Fruit fly (Drosophila melanogaster): ENCODE measurements around the gene Hmgcr.

Hmgcr gene

dm6 chr3R:23704383-23705033 lies 28.6 kb upstream of the Hmgcr start, which contains the start of gene Gba1b (continued):
- TF ChIP-seq Atf6 (GFP tag; IDR thresholded peaks at IDR 0.05) (no peak), CG7357 (GFP tag; IDR thresholded peaks at IDR 0.05) (no peak), kay (GFP tag; optimal IDR thresholded peaks at IDR 0.05) (no peak), CG4404 (GFP tag; IDR thresholded peaks at IDR 0.05) (no peak), maf-S (GFP tag; optimal IDR thresholded peaks at IDR 0.05) (no peak), CG6175 (GFP tag; IDR thresholded peaks at IDR 0.05) (no peak), CG7987 (GFP tag; optimal IDR thresholded peaks at IDR 0.05) (no peak), Fer2 (tag; optimal IDR thresholded peaks at IDR 0.05) (no peak), Med (GFP tag) (peak; percentile 63), CHES-1-like (GFP tag; optimal IDR thresholded peaks at IDR 0.05) (no peak), z (GFP tag; IDR thresholded peaks at IDR 0.05) (peak; percentile 89), Dll (GFP tag; IDR thresholded peaks at IDR 0.05; ENCODE audit: partially characterized antibody) (no peak), Dp (GFP tag; optimal IDR thresholded peaks at IDR 0.05) (no peak), Atf3 (GFP tag; optimal IDR thresholded peaks at IDR 0.05) (no peak), Pdp1 (GFP tag; optimal IDR thresholded peaks at IDR 0.05) (peak in 1 of 2 experiments; percentile 84), pb (GFP tag; optimal IDR thresholded peaks at IDR 0.05) (no peak), dmrt99B (tag; optimal IDR thresholded peaks at IDR 0.05) (no peak), sug (tag; optimal IDR thresholded peaks at IDR 0.05) (no peak), Neu2 (GFP tag; optimal IDR thresholded peaks at IDR 0.05; ENCODE audit: borderline replicate concordance) (no peak), Mad (GFP tag; optimal IDR thresholded peaks at IDR 0.05) (no peak), CG2116 (GFP tag; optimal IDR thresholded peaks at IDR 0.05) (no peak), wdn (GFP tag; IDR thresholded peaks at IDR 0.05) (no peak), HmgD (GFP tag; optimal IDR thresholded peaks at IDR 0.05) (no peak), CG17361 (GFP tag; IDR thresholded peaks at IDR 0.05) (no peak), CG8765 (GFP tag; IDR thresholded peaks at IDR 0.05) (no peak), CG15479 (GFP tag; optimal IDR thresholded peaks at IDR 0.05) (peak; percentile 49), CG17328 (GFP tag; IDR thresholded peaks at IDR 0.05) (no peak), gcm (GFP tag; optimal IDR thresholded peaks at IDR 0.05) (no peak), lilli (GFP tag; optimal IDR thresholded peaks at IDR 0.05) (no peak), ssp (GFP tag; IDR thresholded peaks at IDR 0.05) (no peak), D19A (tag; optimal IDR thresholded peaks at IDR 0.05) (peak; percentile 38), CG33213 (GFP tag; optimal IDR thresholded peaks at IDR 0.05) (no peak), C15 (GFP tag; IDR thresholded peaks at IDR 0.05) (no peak), sisA (GFP tag; IDR thresholded peaks at IDR 0.05) (no peak), mam (GFP tag; optimal IDR thresholded peaks at IDR 0.05) (no peak), CG12942 (GFP tag; optimal IDR thresholded peaks at IDR 0.05) (no peak), CG3847 (GFP tag; IDR thresholded peaks at IDR 0.05) (no peak), seq (GFP tag; IDR thresholded peaks at IDR 0.05) (no peak), CG13624 (GFP tag; optimal IDR thresholded peaks at IDR 0.05) (no peak), Taf1 (GFP tag; IDR thresholded peaks at IDR 0.05) (no peak), prd (optimal IDR thresholded peaks at IDR 0.05) (no peak), prd (GFP tag; IDR thresholded peaks at IDR 0.05) (no peak; the same call in 2 of the 3 replicates), sc (optimal IDR thresholded peaks at IDR 0.05) (no peak), sc (GFP tag; optimal IDR thresholded peaks at IDR 0.05) (no peak), CG3838 (GFP tag; optimal IDR thresholded peaks at IDR 0.05) (no peak), CG13287 (GFP tag; IDR thresholded peaks at IDR 0.05; ENCODE audit: partially characterized antibody) (no peak), Gsc (GFP tag; IDR thresholded peaks at IDR 0.05) (no peak), toy (GFP tag; IDR thresholded peaks at IDR 0.05) (no peak), Lhr (GFP tag; optimal IDR thresholded peaks at IDR 0.05) (no peak), sima (GFP tag; optimal IDR thresholded peaks at IDR 0.05) (no peak), CG7556 (GFP tag; optimal IDR thresholded peaks at IDR 0.05) (no peak), cwo (GFP tag; optimal IDR thresholded peaks at IDR 0.05) (no peak)
